Worm (Caenorhabditis elegans): ENCODE results near the gene his-35.

DNA sequence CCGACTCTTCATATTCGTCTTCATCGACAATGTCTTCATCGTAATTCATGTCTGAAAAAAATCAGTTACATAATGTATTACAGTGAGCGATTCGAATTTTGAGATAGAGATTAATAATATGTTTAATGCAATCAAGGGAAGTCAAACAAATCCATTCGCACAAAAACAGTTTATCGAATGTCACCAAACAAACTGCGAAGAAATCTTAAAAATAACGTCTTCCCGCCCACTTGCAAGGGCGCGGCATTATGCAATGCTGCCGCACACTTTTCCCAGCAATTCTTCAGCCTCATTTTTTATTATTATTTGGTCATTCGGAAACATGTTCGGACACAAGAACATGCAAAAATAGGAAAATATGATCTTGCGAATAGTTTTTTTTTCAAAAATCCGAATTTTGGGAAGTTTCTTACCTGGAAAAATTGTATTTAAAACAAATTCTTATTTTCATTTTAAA is 884 bp downstream of the his-35 start, which contains the start of gene mdf-1:
- TF ChIP-seq hmg-1.1 (GFP tag; IDR thresholded peaks at IDR 0.05) (peak; percentile 45; the same call in 1 of the 2 replicates), lsy-2 (tag; optimal IDR thresholded peaks at IDR 0.05) (peak; percentile 21 to 86), ama-1 (optimal IDR thresholded peaks at IDR 0.05) (peak; percentile 84), nhr-10 (tag; optimal IDR thresholded peaks at IDR 0.05) (peak; percentile 5), ztf-11 (tag; optimal IDR thresholded peaks at IDR 0.05) (no peak), lir-3 (tag; optimal IDR thresholded peaks at IDR 0.05) (no peak), mdl-1 (tag; optimal IDR thresholded peaks at IDR 0.05) (no peak), fkh-10 (GFP tag; optimal IDR thresholded peaks at IDR 0.05) (no peak), hlh-11 (tag; optimal IDR thresholded peaks at IDR 0.05) (peak; percentile 64)

Measured in whole organism, L4 larva.